Worm (Caenorhabditis elegans) whole organism, L4 larva: ENCODE measurements around the gene F07E5.9.

Experiments
- lin-15B ChIP-seq: fragments of 150-350 bp; sonication (generic microtip); optimal IDR thresholded peaks from 3 replicates; lab custom pipeline; 2014; ENCODE audit warnings: missing biosample characterization, missing genetic modification characterization
- skn-1 ChIP-seq: fragments of 150-350 bp; optimal IDR thresholded peaks from 2 replicates; lab custom pipeline; 2014; ENCODE audit warnings: missing biosample characterization, missing genetic modification characterization
- unc-130 ChIP-seq: sonication (generic microtip); optimal IDR thresholded peaks from 2 replicates; lab custom pipeline; 2016; ENCODE audit warnings: missing genetic modification reagents, missing genetic modification characterization, missing compliant biosample characterization

ce11 chrII:2122762-2123161 lies 42.4 kb upstream of the F07E5.9 start:
- TF ChIP-seq unc-130, result no peak
- no peak for TF ChIP-seq lin-15B (tag; lab: Kevin White, UChicago)
- TF ChIP-seq skn-1 (tag; lab: Kevin White, UChicago), result no peak
